Fruit fly (Drosophila melanogaster): ENCODE measurements around the gene Pisd.

dm6 chr3R:24008887-24009286, 41.7 kb upstream of the Pisd start:
- TF ChIP-seq psq (optimal IDR thresholded peaks at IDR 0.05) (no peak), h (optimal IDR thresholded peaks at IDR 0.05) (no peak), Sin3A (optimal IDR thresholded peaks at IDR 0.05) (no peak), ttk (optimal IDR thresholded peaks at IDR 0.05) (no peak), Myc (optimal IDR thresholded peaks at IDR 0.05) (no peak)
